Fruit fly (Drosophila melanogaster) whole organism, embryonic: ENCODE measurements around the gene a10.

Experiments
- Bgb ChIP-seq: fragments of 200-800 bp; sonication (Bioruptor generic); IDR thresholded peaks from 2 replicates; pipeline ENCODE4 v1.3.6; 2022; ENCODE audit warnings: missing biosample characterization, missing genetic modification characterization; ENCODE audit not compliant: partially characterized antibody
- CG12155 ChIP-seq: fragments of 200-800 bp; sonication (Bioruptor generic); optimal IDR thresholded peaks from 3 replicates; lab custom pipeline; 2016; ENCODE audit warnings: missing biosample characterization, missing genetic modification characterization
- CG12219 ChIP-seq: fragments of 200-800 bp; sonication (Bioruptor generic); optimal IDR thresholded peaks from 3 replicates; lab custom pipeline; 2018; ENCODE audit warnings: missing biosample characterization, mild to moderate bottlenecking, missing genetic modification characterization
- CG13287 ChIP-seq: fragments of 200-800 bp; sonication (Bioruptor generic); IDR thresholded peaks from 2 replicates; pipeline ENCODE4 v1.3.6; 2022; ENCODE audit warnings: missing biosample characterization, missing genetic modification characterization; ENCODE audit not compliant: partially characterized antibody
- CG13894 ChIP-seq: fragments of 200-800 bp; sonication (Bioruptor generic); optimal IDR thresholded peaks from 3 replicates; lab custom pipeline; 2018; ENCODE audit warnings: missing biosample characterization, mild to moderate bottlenecking, missing genetic modification characterization, moderate library complexity
- CG14050 ChIP-seq: fragments of 200-800 bp; sonication (Bioruptor generic); IDR thresholded peaks from 3 replicates; pipeline ENCODE4 v1.3.6; 2022; ENCODE audit warnings: missing biosample characterization, missing genetic modification characterization
- CG14860 ChIP-seq: fragments of 200-800 bp; sonication (Bioruptor generic); IDR thresholded peaks from 3 replicates; pipeline ENCODE4 v1.3.6; 2022; ENCODE audit warnings: missing biosample characterization, missing genetic modification characterization; ENCODE audit not compliant: partially characterized antibody
- CG1602 ChIP-seq: fragments of 200-800 bp; sonication (Bioruptor generic); optimal IDR thresholded peaks from 3 replicates; lab custom pipeline; 2016; ENCODE audit warnings: missing biosample characterization, missing genetic modification characterization
- CG16813 ChIP-seq: fragments of 200-800 bp; sonication (Bioruptor generic); IDR thresholded peaks from 3 replicates; pipeline ENCODE4 v1.3.6; 2022; ENCODE audit warnings: missing biosample characterization, missing genetic modification characterization; ENCODE audit not compliant: partially characterized antibody
- CG17361 ChIP-seq: fragments of 200-800 bp; sonication (Bioruptor generic); IDR thresholded peaks from 3 replicates; pipeline ENCODE4 v1.3.6; 2022; ENCODE audit warnings: missing biosample characterization, missing genetic modification characterization
- CG31388 ChIP-seq: fragments of 200-800 bp; sonication (Bioruptor generic); optimal IDR thresholded peaks from 2 replicates; lab custom pipeline; 2016; ENCODE audit warnings: missing biosample characterization, missing genetic modification characterization
- CG34224 ChIP-seq: fragments of 200-800 bp; sonication (Bioruptor generic); IDR thresholded peaks from 3 replicates; pipeline ENCODE4 v1.3.6; 2022; ENCODE audit warnings: missing biosample characterization, missing genetic modification characterization; ENCODE audit not compliant: partially characterized antibody
- CG4707 ChIP-seq: fragments of 200-800 bp; sonication (Bioruptor generic); optimal IDR thresholded peaks from 2 replicates; lab custom pipeline; 2018; ENCODE audit warnings: missing biosample characterization, mild to moderate bottlenecking, missing genetic modification characterization, moderate library complexity
- CG5953 ChIP-seq: fragments of 200-800 bp; sonication (Bioruptor generic); IDR thresholded peaks from 2 replicates; pipeline ENCODE4 v1.3.6; 2022; ENCODE audit warnings: missing biosample characterization, missing genetic modification characterization
- CG7372 ChIP-seq: fragments of 200-800 bp; sonication (Bioruptor generic); IDR thresholded peaks from 2 replicates; pipeline ENCODE4 v1.3.6; 2022; ENCODE audit warnings: missing biosample characterization, missing genetic modification characterization
- CG7839 ChIP-seq: fragments of 200-800 bp; sonication (Bioruptor generic); optimal IDR thresholded peaks from 3 replicates; lab custom pipeline; 2018; ENCODE audit warnings: missing biosample characterization, mild to moderate bottlenecking, missing genetic modification characterization, moderate library complexity
- CG7963 ChIP-seq: fragments of 200-800 bp; sonication (Bioruptor generic); IDR thresholded peaks from 3 replicates; pipeline ENCODE4 v1.3.6; 2022; ENCODE audit warnings: missing biosample characterization, missing genetic modification characterization; ENCODE audit not compliant: partially characterized antibody
- CG8944 ChIP-seq: fragments of 200-800 bp; sonication (Bioruptor generic); optimal IDR thresholded peaks from 3 replicates; lab custom pipeline; 2016; ENCODE audit warnings: missing biosample characterization, missing genetic modification characterization
- CG9215 ChIP-seq: fragments of 200-800 bp; sonication (Bioruptor generic); IDR thresholded peaks from 2 replicates; pipeline ENCODE4 v1.3.6; 2022; ENCODE audit warnings: missing biosample characterization, missing genetic modification characterization
- CG9727 ChIP-seq: fragments of 200-800 bp; sonication (Bioruptor generic); optimal IDR thresholded peaks from 3 replicates; lab custom pipeline; 2017; ENCODE audit warnings: missing biosample characterization, mild to moderate bottlenecking, missing genetic modification characterization
- Dref ChIP-seq: fragments of 200-800 bp; sonication (Bioruptor generic); IDR thresholded peaks from 2 replicates; pipeline ENCODE4 v1.3.6; 2022; ENCODE audit warnings: missing biosample characterization, missing genetic modification characterization
- E2f1 ChIP-seq: fragments of 200-800 bp; sonication (Bioruptor generic); IDR thresholded peaks from 2 replicates; pipeline ENCODE4 v1.3.6; 2022; ENCODE audit warnings: missing biosample characterization, missing genetic modification characterization
- H15 ChIP-seq: fragments of 200-800 bp; sonication (Bioruptor generic); IDR thresholded peaks from 3 replicates; pipeline ENCODE4 v1.3.6; 2022; ENCODE audit warnings: missing biosample characterization, missing genetic modification characterization
- HLH4C ChIP-seq: fragments of 200-800 bp; sonication (Bioruptor generic); IDR thresholded peaks from 3 replicates; pipeline ENCODE4 v1.3.6; 2022; ENCODE audit warnings: missing biosample characterization, missing genetic modification characterization; ENCODE audit not compliant: partially characterized antibody
- Hmx ChIP-seq: fragments of 200-800 bp; sonication (Bioruptor generic); optimal IDR thresholded peaks from 2 replicates; lab custom pipeline; 2016; ENCODE audit warnings: missing biosample characterization, missing genetic modification characterization
- Hr3 ChIP-seq: fragments of 200-800 bp; sonication (Bioruptor generic); optimal IDR thresholded peaks from 3 replicates; lab custom pipeline; 2016; ENCODE audit warnings: missing biosample characterization, missing genetic modification characterization
- Hr51 ChIP-seq, 2 experiments: fragments of 200-800 bp; sonication (Bioruptor generic); optimal IDR thresholded peaks; 2 replicates in 1 of 2; 3 replicates in 1 of 2; lab custom pipeline; 2016 to 2018; ENCODE audit warnings: missing biosample characterization in 2 of 2, missing genetic modification characterization in 2 of 2, mild to moderate bottlenecking in 1 of 2, moderate library complexity in 1 of 2
- Mad ChIP-seq: fragments of 200-800 bp; sonication (Bioruptor generic); optimal IDR thresholded peaks from 2 replicates; lab custom pipeline; 2016; ENCODE audit warnings: missing biosample characterization, missing genetic modification characterization
- Mes4 ChIP-seq: fragments of 200-800 bp; sonication (Bioruptor generic); optimal IDR thresholded peaks from 2 replicates; lab custom pipeline; 2016; ENCODE audit warnings: missing biosample characterization, missing genetic modification characterization
- Myb ChIP-seq: fragments of 200-800 bp; sonication (Bioruptor generic); optimal IDR thresholded peaks from 2 replicates; lab custom pipeline; 2016; ENCODE audit warnings: missing biosample characterization, missing genetic modification characterization
- Neu2 ChIP-seq: fragments of 200-800 bp; sonication (Bioruptor generic); optimal IDR thresholded peaks from 3 replicates; lab custom pipeline; 2016; ENCODE audit warnings: missing biosample characterization, missing genetic modification characterization, borderline replicate concordance
- Opbp ChIP-seq: fragments of 200-800 bp; sonication (Bioruptor generic); IDR thresholded peaks from 3 replicates; pipeline ENCODE4 v1.3.6; 2022; ENCODE audit warnings: missing biosample characterization, missing genetic modification characterization; ENCODE audit not compliant: partially characterized antibody
- Six4 ChIP-seq: fragments of 200-800 bp; sonication (Bioruptor generic); optimal IDR thresholded peaks from 2 replicates; lab custom pipeline; 2016; ENCODE audit warnings: missing biosample characterization, missing genetic modification characterization
- ab ChIP-seq: fragments of 200-800 bp; sonication (Bioruptor generic); optimal IDR thresholded peaks from 2 replicates; lab custom pipeline; 2016; ENCODE audit warnings: missing biosample characterization, missing genetic modification characterization
- ato ChIP-seq: fragments of 200-800 bp; sonication (Bioruptor generic); IDR thresholded peaks from 2 replicates; pipeline ENCODE4 v1.3.6; 2022; ENCODE audit warnings: missing biosample characterization, missing genetic modification characterization; ENCODE audit not compliant: partially characterized antibody
- btn ChIP-seq: fragments of 200-800 bp; sonication (Bioruptor generic); optimal IDR thresholded peaks from 2 replicates; lab custom pipeline; 2016; ENCODE audit warnings: missing biosample characterization, missing genetic modification characterization
- dysf ChIP-seq: fragments of 200-800 bp; sonication (Bioruptor generic); IDR thresholded peaks from 3 replicates; pipeline ENCODE4 v1.3.6; 2022; ENCODE audit warnings: missing biosample characterization, missing genetic modification characterization
- exex ChIP-seq: fragments of 200-800 bp; sonication (Bioruptor generic); optimal IDR thresholded peaks from 4 replicates; lab custom pipeline; 2018; ENCODE audit warnings: missing biosample characterization, mild to moderate bottlenecking, missing genetic modification characterization, moderate library complexity
- fd3F ChIP-seq: fragments of 200-800 bp; sonication (Bioruptor generic); optimal IDR thresholded peaks from 2 replicates; lab custom pipeline; 2018; ENCODE audit warnings: missing biosample characterization, mild to moderate bottlenecking, missing genetic modification characterization, moderate library complexity
- gce ChIP-seq: fragments of 200-800 bp; sonication (Bioruptor generic); IDR thresholded peaks from 3 replicates; pipeline ENCODE4 v1.3.6; 2022; ENCODE audit warnings: missing biosample characterization, missing genetic modification characterization
- knrl ChIP-seq: fragments of 200-800 bp; sonication (Bioruptor generic); IDR thresholded peaks from 3 replicates; pipeline ENCODE4 v1.3.6; 2022; ENCODE audit warnings: missing biosample characterization, missing genetic modification characterization; ENCODE audit not compliant: partially characterized antibody
- nerfin-2 ChIP-seq: fragments of 200-800 bp; sonication (Bioruptor generic); IDR thresholded peaks from 2 replicates; pipeline ENCODE4 v1.3.6; 2022; ENCODE audit warnings: missing biosample characterization, missing genetic modification characterization; ENCODE audit not compliant: partially characterized antibody
- org-1 ChIP-seq: fragments of 200-800 bp; sonication (Bioruptor generic); optimal IDR thresholded peaks from 2 replicates; lab custom pipeline; 2017; ENCODE audit warnings: missing biosample characterization, missing genetic modification characterization
- pb ChIP-seq: fragments of 200-800 bp; sonication (Bioruptor generic); optimal IDR thresholded peaks from 3 replicates; lab custom pipeline; 2016; ENCODE audit warnings: missing biosample characterization, missing genetic modification characterization
- pzg ChIP-seq: fragments of 200-800 bp; sonication (Bioruptor generic); optimal IDR thresholded peaks from 3 replicates; lab custom pipeline; 2018; ENCODE audit warnings: missing biosample characterization, mild to moderate bottlenecking, missing genetic modification characterization, moderate library complexity
- sna ChIP-seq: fragments of 200-800 bp; sonication (Bioruptor generic); IDR thresholded peaks from 2 replicates; pipeline ENCODE4 v1.3.6; 2022; ENCODE audit warnings: missing biosample characterization, missing genetic modification characterization; ENCODE audit not compliant: partially characterized antibody
- sqz ChIP-seq: fragments of 200-800 bp; sonication (Bioruptor generic); optimal IDR thresholded peaks from 3 replicates; lab custom pipeline; 2018; ENCODE audit warnings: missing biosample characterization, mild to moderate bottlenecking, missing genetic modification characterization
- unc-4 ChIP-seq: fragments of 200-800 bp; sonication (Bioruptor generic); IDR thresholded peaks from 2 replicates; pipeline ENCODE4 v1.3.6; 2022; ENCODE audit warnings: missing biosample characterization, missing genetic modification characterization; ENCODE audit not compliant: partially characterized antibody
- vnd ChIP-seq: fragments of 200-800 bp; sonication (Bioruptor generic); IDR thresholded peaks from 3 replicates; pipeline ENCODE4 v1.3.6; 2022; ENCODE audit warnings: missing biosample characterization, missing genetic modification characterization; ENCODE audit not compliant: partially characterized antibody

Gene a10

DNA sequence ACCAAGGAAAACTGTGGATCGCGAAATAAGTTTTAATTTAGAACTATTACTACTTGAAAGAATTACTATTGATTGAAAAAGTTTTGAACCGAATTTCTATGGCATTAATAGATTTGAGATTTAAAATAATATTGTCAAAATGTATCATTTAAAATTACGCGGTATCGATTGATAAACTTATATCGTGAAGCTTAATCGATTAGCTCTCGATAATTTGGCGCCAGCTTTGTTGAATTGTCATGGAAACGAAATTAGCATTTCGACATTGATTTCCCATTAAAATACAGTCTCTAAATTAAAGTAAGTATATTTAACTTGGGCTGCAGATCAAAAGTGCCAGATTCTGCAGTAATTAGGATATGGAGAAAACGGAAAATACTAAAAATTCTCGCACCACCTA is 3.8 kb upstream of the a10 start, which contains the start of gene CG7730:
Gene CG7730 (plus strand): TSS at position 206 of the 400 bp plus-strand sequence.
- TF ChIP-seq CG8944 (GFP tag; lab: Kevin White, UChicago): no peak
- TF ChIP-seq btn (GFP tag; lab: Kevin White, UChicago): no peak
- 0 out of 2 replicates have a peak, but pooled peaks have one; percentile 45 for TF ChIP-seq unc-4 (GFP tag; lab: Robert Waterston, UW)
- no peak for TF ChIP-seq E2f1
- no peak for TF ChIP-seq Hmx
- TF ChIP-seq CG7372 (GFP tag; lab: Robert Waterston, UW): no peak
- peak; percentile 63; the same call in 2 of the 3 replicates for TF ChIP-seq Opbp
- TF ChIP-seq Bgb (GFP tag; lab: Robert Waterston, UW): peak; percentile 55; the same call in 1 of the 2 replicates
- peak; percentile 48; the same call in 1 of the 3 replicates for TF ChIP-seq CG7963 (GFP tag; lab: Robert Waterston, UW)
- TF ChIP-seq dysf: no peak
- peak; percentile 40; the same call in 1 of the 3 replicates for TF ChIP-seq CG16813 (GFP tag; lab: Robert Waterston, UW)
- TF ChIP-seq org-1 (GFP tag; lab: Kevin White, UChicago): no peak
- TF ChIP-seq pb (GFP tag; lab: Kevin White, UChicago): no peak
- no peak for TF ChIP-seq Mes4 (GFP tag; lab: Kevin White, UChicago)
- no peak for TF ChIP-seq CG9727 (GFP tag; lab: Kevin White, UChicago)
- TF ChIP-seq ab (GFP tag; lab: Kevin White, UChicago): no peak
- peak; percentile 18; the same call in 1 of the 3 replicates for TF ChIP-seq knrl (GFP tag; lab: Robert Waterston, UW)
- peak; percentile 76 for TF ChIP-seq CG13287 (GFP tag; lab: Robert Waterston, UW)
- peak; percentile 57 for TF ChIP-seq vnd (GFP tag; lab: Robert Waterston, UW)
- no peak for TF ChIP-seq fd3F
- TF ChIP-seq CG31388 (GFP tag; lab: Kevin White, UChicago): no peak
- TF ChIP-seq nerfin-2 (GFP tag; lab: Robert Waterston, UW): peak; percentile 63; the same call in 1 of the 2 replicates
- no peak for TF ChIP-seq Six4
- no peak for TF ChIP-seq CG9215
- TF ChIP-seq Hr3: no peak
- no peak for TF ChIP-seq sqz (GFP tag; lab: Kevin White, UChicago)
- no peak for TF ChIP-seq H15 (GFP tag; lab: Robert Waterston, UW)
- no peak for TF ChIP-seq gce (GFP tag; lab: Robert Waterston, UW)
- peak; percentile 75 for TF ChIP-seq HLH4C (GFP tag; lab: Robert Waterston, UW)
- no peak for TF ChIP-seq Myb (GFP tag; lab: Kevin White, UChicago)
- TF ChIP-seq CG4707 (GFP tag; lab: Kevin White, UChicago): no peak
- no peak for TF ChIP-seq CG12219 (GFP tag; lab: Kevin White, UChicago)
- TF ChIP-seq Mad (GFP tag; lab: Kevin White, UChicago): no peak
- no peak for TF ChIP-seq Neu2 (GFP tag; lab: Kevin White, UChicago)
- no peak for TF ChIP-seq CG13894 (tag; lab: Kevin White, UChicago)
- peak; percentile 72 for TF ChIP-seq CG34224 (GFP tag; lab: Robert Waterston, UW)
- TF ChIP-seq CG7839 (tag; lab: Kevin White, UChicago): no peak
- no peak for TF ChIP-seq CG14050 (GFP tag; lab: Robert Waterston, UW)
- peak; percentile 16; the same call in 1 of the 2 replicates for TF ChIP-seq ato (GFP tag; lab: Robert Waterston, UW)
- TF ChIP-seq sna (GFP tag; lab: Robert Waterston, UW): 0 out of 2 replicates have a peak, but pooled peaks have one; percentile 50
- TF ChIP-seq Hr51 (GFP tag; optimal IDR thresholded peaks at IDR 0.05; lab: Kevin White, UChicago): no peak
- TF ChIP-seq CG1602 (GFP tag; lab: Kevin White, UChicago): no peak
- TF ChIP-seq CG14860: peak; percentile 55; the same call in 2 of the 3 replicates
- TF ChIP-seq CG17361 (GFP tag; lab: Robert Waterston, UW): no peak
- no peak for TF ChIP-seq exex (tag; lab: Kevin White, UChicago)
- no peak for TF ChIP-seq CG5953 (GFP tag; lab: Robert Waterston, UW)
- TF ChIP-seq CG12155 (GFP tag; lab: Kevin White, UChicago): no peak
- peak; percentile 61 for TF ChIP-seq Dref (GFP tag; lab: Robert Waterston, UW)
- TF ChIP-seq pzg (GFP tag; lab: Kevin White, UChicago): peak; percentile 2
